Fruit fly (Drosophila melanogaster) whole organism, prepupa: Measurements from ENCODE around the gene Cul3.
A peak's percentile ranks its signal among the peaks of the same experiment; 100 is the strongest.

Source experiments
- CG10631 ChIP-seq: fragments of 200-800 bp; sonication (Bioruptor generic); optimal IDR thresholded peaks from 2 replicates; lab custom pipeline; 2016; ENCODE audit warnings: missing biosample characterization, missing genetic modification characterization
- CG10669 ChIP-seq: fragments of 200-800 bp; sonication (Bioruptor generic); optimal IDR thresholded peaks from 3 replicates; lab custom pipeline; 2018; ENCODE audit warnings: missing biosample characterization, mild to moderate bottlenecking, missing genetic modification characterization, moderate library complexity
- CG11294 ChIP-seq: fragments of 200-800 bp; sonication (Bioruptor generic); IDR thresholded peaks from 2 replicates; pipeline ENCODE4 v1.3.6; 2022; ENCODE audit warnings: missing biosample characterization, missing genetic modification characterization
- CG11762 ChIP-seq: fragments of 200-800 bp; sonication (Bioruptor generic); optimal IDR thresholded peaks from 3 replicates; lab custom pipeline; 2016; ENCODE audit warnings: missing biosample characterization, missing genetic modification characterization; ENCODE audit not compliant: insufficient read depth
- CG11902 ChIP-seq: fragments of 200-800 bp; sonication (Bioruptor generic); optimal IDR thresholded peaks from 3 replicates; lab custom pipeline; 2016; ENCODE audit warnings: missing biosample characterization, missing genetic modification characterization
- CG15336 ChIP-seq: fragments of 200-800 bp; sonication (Bioruptor generic); IDR thresholded peaks from 2 replicates; pipeline ENCODE4 v1.3.6; 2022; ENCODE audit warnings: missing biosample characterization, missing genetic modification characterization
- CG1621 ChIP-seq: fragments of 200-800 bp; sonication (Bioruptor generic); optimal IDR thresholded peaks from 3 replicates; lab custom pipeline; 2018; ENCODE audit warnings: missing biosample characterization, mild to moderate bottlenecking, missing genetic modification characterization
- CG3032 ChIP-seq: fragments of 200-800 bp; optimal IDR thresholded peaks from 2 replicates; lab custom pipeline; 2019; ENCODE audit warnings: missing biosample characterization, mild to moderate bottlenecking, missing genetic modification characterization, moderate library complexity
- CG32006 ChIP-seq: fragments of 200-800 bp; sonication (Bioruptor generic); optimal IDR thresholded peaks from 3 replicates; lab custom pipeline; 2017; ENCODE audit warnings: missing biosample characterization, mild to moderate bottlenecking, missing genetic modification characterization
- CG4318 ChIP-seq: fragments of 200-800 bp; sonication (Bioruptor generic); optimal IDR thresholded peaks from 3 replicates; lab custom pipeline; 2017; ENCODE audit warnings: missing biosample characterization, mild to moderate bottlenecking, missing genetic modification characterization
- CG6163 ChIP-seq: fragments of 200-800 bp; sonication (Bioruptor generic); IDR thresholded peaks from 3 replicates; pipeline ENCODE4 v1.3.6; 2022; ENCODE audit warnings: missing biosample characterization, missing genetic modification characterization
- CG6276 ChIP-seq: fragments of 200-800 bp; sonication (Bioruptor generic); optimal IDR thresholded peaks from 2 replicates; lab custom pipeline; 2017; ENCODE audit warnings: missing biosample characterization, mild to moderate bottlenecking, missing genetic modification characterization
- CG6808 ChIP-seq: fragments of 200-800 bp; sonication (Bioruptor generic); optimal IDR thresholded peaks from 3 replicates; lab custom pipeline; 2017; ENCODE audit warnings: missing biosample characterization, missing genetic modification characterization, mild to moderate bottlenecking, moderate library complexity, missing genetic modification reagents
- CG6854 ChIP-seq: fragments of 200-800 bp; sonication (Bioruptor generic); optimal IDR thresholded peaks from 2 replicates; lab custom pipeline; 2017; ENCODE audit warnings: missing biosample characterization, mild to moderate bottlenecking, missing genetic modification characterization
- CG7368 ChIP-seq: fragments of 200-800 bp; sonication (Bioruptor generic); optimal IDR thresholded peaks from 3 replicates; lab custom pipeline; 2016; ENCODE audit warnings: missing biosample characterization, missing genetic modification characterization
- CG8119 ChIP-seq: fragments of 200-800 bp; sonication (Bioruptor generic); IDR thresholded peaks from 3 replicates; pipeline ENCODE4 v1.3.6; 2022; ENCODE audit warnings: missing biosample characterization, missing genetic modification characterization
- CG8632 ChIP-seq: fragments of 200-800 bp; sonication (Bioruptor generic); optimal IDR thresholded peaks from 3 replicates; lab custom pipeline; 2016; ENCODE audit warnings: missing biosample characterization, missing genetic modification characterization
- Eip75B ChIP-seq: fragments of 200-800 bp; sonication (Bioruptor generic); optimal IDR thresholded peaks from 3 replicates; lab custom pipeline; 2016; ENCODE audit warnings: missing biosample characterization, missing genetic modification characterization
- Eip78C ChIP-seq: fragments of 200-800 bp; sonication (Bioruptor generic); peaks from one replicate; lab custom pipeline; 2016; ENCODE audit warnings: missing biosample characterization, missing genetic modification characterization
- Eip93F ChIP-seq: fragments of 200-800 bp; sonication (Bioruptor generic); optimal IDR thresholded peaks from 2 replicates; lab custom pipeline; 2016; ENCODE audit warnings: missing biosample characterization, mild to moderate bottlenecking, missing genetic modification characterization
- Ets96B ChIP-seq: fragments of 200-800 bp; optimal IDR thresholded peaks from 2 replicates; lab custom pipeline; 2019; ENCODE audit warnings: missing biosample characterization, mild to moderate bottlenecking, missing genetic modification characterization, moderate library complexity
- Hr38 ChIP-seq: sonication (Bioruptor generic); optimal IDR thresholded peaks from 2 replicates; lab custom pipeline; 2016; ENCODE audit warnings: missing biosample characterization, missing genetic modification characterization
- Hr39 ChIP-seq: fragments of 200-800 bp; sonication (Bioruptor generic); optimal IDR thresholded peaks from 2 replicates; lab custom pipeline; 2016; ENCODE audit warnings: missing biosample characterization, missing genetic modification characterization
- Hr4 ChIP-seq: fragments of 200-800 bp; sonication (Bioruptor generic); optimal IDR thresholded peaks from 3 replicates; lab custom pipeline; 2016; ENCODE audit warnings: missing biosample characterization, missing genetic modification characterization
- Lpt ChIP-seq: fragments of 200-800 bp; sonication (Bioruptor generic); optimal IDR thresholded peaks from 3 replicates; lab custom pipeline; 2016; ENCODE audit warnings: missing biosample characterization, missing genetic modification characterization
- OdsH ChIP-seq: fragments of 200-800 bp; sonication (Bioruptor generic); optimal IDR thresholded peaks from 3 replicates; lab custom pipeline; 2016; ENCODE audit warnings: missing biosample characterization, missing genetic modification characterization
- Smox ChIP-seq: fragments of 200-800 bp; sonication (Bioruptor generic); optimal IDR thresholded peaks from 3 replicates; lab custom pipeline; 2016; ENCODE audit warnings: missing biosample characterization, missing genetic modification characterization
- Sox102F ChIP-seq: fragments of 200-800 bp; sonication (Bioruptor generic); optimal IDR thresholded peaks from 2 replicates; lab custom pipeline; 2016; ENCODE audit warnings: missing biosample characterization, mild to moderate bottlenecking, missing genetic modification characterization
- Sox14 ChIP-seq: fragments of 200-800 bp; sonication (Bioruptor generic); optimal IDR thresholded peaks from 3 replicates; lab custom pipeline; 2016; ENCODE audit warnings: missing biosample characterization, missing genetic modification characterization
- Sox15 ChIP-seq: fragments of 200-800 bp; sonication (Bioruptor generic); optimal IDR thresholded peaks from 3 replicates; lab custom pipeline; 2016; ENCODE audit warnings: missing biosample characterization, missing genetic modification characterization
- achi ChIP-seq: fragments of 200-800 bp; sonication (Bioruptor generic); optimal IDR thresholded peaks from 3 replicates; lab custom pipeline; 2016; ENCODE audit warnings: missing biosample characterization, missing genetic modification characterization
- acj6 ChIP-seq: fragments of 200-800 bp; sonication (Bioruptor generic); optimal IDR thresholded peaks from 3 replicates; lab custom pipeline; 2016; ENCODE audit warnings: missing biosample characterization, missing genetic modification characterization
- cyc ChIP-seq: fragments of 200-800 bp; sonication (Bioruptor generic); optimal IDR thresholded peaks from 3 replicates; lab custom pipeline; 2016; ENCODE audit warnings: missing biosample characterization, missing genetic modification characterization
- dac ChIP-seq: fragments of 200-800 bp; sonication (Bioruptor generic); optimal IDR thresholded peaks from 2 replicates; lab custom pipeline; 2017; ENCODE audit warnings: missing biosample characterization, mild to moderate bottlenecking, missing genetic modification characterization
- dsx ChIP-seq: fragments of 200-800 bp; optimal IDR thresholded peaks from 3 replicates; lab custom pipeline; 2019; ENCODE audit warnings: missing biosample characterization, mild to moderate bottlenecking, missing genetic modification characterization, moderate library complexity; ENCODE audit not compliant: poor library complexity, severe bottlenecking
- eg ChIP-seq: fragments of 200-800 bp; sonication (Bioruptor generic); IDR thresholded peaks from 3 replicates; pipeline ENCODE4 v1.3.6; 2022; ENCODE audit warnings: missing biosample characterization, missing genetic modification characterization
- esn ChIP-seq: fragments of 200-800 bp; sonication (Bioruptor generic); optimal IDR thresholded peaks from 2 replicates; lab custom pipeline; 2016; ENCODE audit warnings: missing biosample characterization, mild to moderate bottlenecking, missing genetic modification characterization, moderate library complexity
- fd59A ChIP-seq: fragments of 200-800 bp; sonication (Bioruptor generic); optimal IDR thresholded peaks from 2 replicates; lab custom pipeline; 2017; ENCODE audit warnings: missing biosample characterization, mild to moderate bottlenecking, missing genetic modification characterization, missing genetic modification reagents
- fkh ChIP-seq: fragments of 200-800 bp; sonication (Bioruptor generic); optimal IDR thresholded peaks from 3 replicates; lab custom pipeline; 2017; ENCODE audit warnings: missing biosample characterization, mild to moderate bottlenecking, missing genetic modification characterization, moderate library complexity
- lz ChIP-seq: fragments of 200-800 bp; sonication (Bioruptor generic); optimal IDR thresholded peaks from 3 replicates; lab custom pipeline; 2016; ENCODE audit warnings: missing biosample characterization, missing genetic modification characterization

Gene Cul3

DNA sequence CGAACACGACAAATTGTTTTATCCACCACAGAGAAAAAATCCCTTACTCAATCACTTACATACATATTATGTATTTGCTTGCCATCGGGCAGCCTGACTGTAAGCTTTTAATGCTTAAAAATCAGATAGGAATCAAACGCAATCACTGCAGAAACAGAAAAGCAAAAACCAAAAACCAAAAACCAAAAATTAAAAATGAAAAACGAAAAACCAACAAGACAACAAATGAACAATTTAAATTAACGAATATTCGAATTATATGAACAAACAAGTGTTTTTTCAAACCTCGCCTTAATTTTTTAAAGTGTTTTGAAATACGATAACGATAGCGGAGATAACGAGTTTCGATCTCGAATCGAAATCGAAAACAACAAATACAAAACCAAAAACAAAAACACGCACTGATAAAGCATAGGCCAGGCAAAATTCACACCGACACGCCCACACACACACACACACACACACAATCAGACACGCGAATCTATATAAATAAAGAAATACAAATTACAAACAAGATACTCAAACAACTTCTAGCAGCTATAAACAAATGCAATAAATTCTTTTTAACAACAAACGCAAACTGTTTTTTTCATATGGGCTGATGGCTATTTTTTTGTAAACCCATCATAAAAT is 17.5 kb downstream of the Cul3 start (continued):
- peak; percentile 64; the same call in 2 of the 3 replicates for TF ChIP-seq CG6163 (GFP tag; lab: Robert Waterston, UW)
- TF ChIP-seq Eip78C (GFP tag; lab: Kevin White, UChicago), result peak; percentile 83
- TF ChIP-seq CG8119 (GFP tag; lab: Robert Waterston, UW), result peak; percentile 63
- peak; percentile 14 for TF ChIP-seq fkh (GFP tag; lab: Kevin White, UChicago)
- TF ChIP-seq Hr39, result no peak
- TF ChIP-seq Hr38, result no peak
- no peak for TF ChIP-seq CG6854
- peak; percentile 20 for TF ChIP-seq dsx (GFP tag; lab: Kevin White, UChicago)
- no peak for TF ChIP-seq CG4318 (GFP tag; lab: Kevin White, UChicago)
- no peak for TF ChIP-seq CG11902 (GFP tag; lab: Kevin White, UChicago)
- TF ChIP-seq dac (GFP tag; lab: Kevin White, UChicago), result no peak
- peak; percentile 64 for TF ChIP-seq esn (GFP tag; lab: Kevin White, UChicago)
- no peak for TF ChIP-seq CG6276
- TF ChIP-seq Lpt (GFP tag; lab: Kevin White, UChicago), result peak; percentile 13
- peak; percentile 57 for TF ChIP-seq CG10669 (GFP tag; lab: Kevin White, UChicago)
- TF ChIP-seq Eip93F (GFP tag; lab: Kevin White, UChicago), result no peak
- TF ChIP-seq CG7368, result no peak
- peak; percentile 60 for TF ChIP-seq CG32006 (GFP tag; lab: Kevin White, UChicago)
- TF ChIP-seq CG11762 (GFP tag; lab: Kevin White, UChicago), result peak; percentile 24

DNA sequence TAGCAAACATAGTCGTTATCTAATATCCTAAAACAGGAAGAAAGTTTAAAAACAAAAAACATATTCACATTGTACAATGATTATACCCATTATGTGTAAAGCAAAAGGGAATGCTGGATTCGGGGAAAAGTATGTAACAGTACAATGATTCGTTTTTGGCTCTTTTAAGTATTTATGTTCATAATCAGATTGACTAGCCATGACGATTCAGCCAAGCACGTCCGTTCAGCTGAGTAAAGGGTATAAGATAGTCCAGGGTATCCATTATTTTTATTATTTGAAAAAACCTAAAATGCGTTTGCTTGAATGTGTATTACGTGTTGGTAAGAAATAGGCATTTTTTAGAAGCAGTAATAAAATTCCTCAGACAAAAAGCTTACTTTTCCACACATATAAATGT is 22.1 kb downstream of the Cul3 start:
- TF ChIP-seq Eip78C (GFP tag; lab: Kevin White, UChicago), result peak; percentile 36
- TF ChIP-seq fkh (GFP tag; lab: Kevin White, UChicago), result no peak
- TF ChIP-seq, all 60 proteins: peak for 1

DNA sequence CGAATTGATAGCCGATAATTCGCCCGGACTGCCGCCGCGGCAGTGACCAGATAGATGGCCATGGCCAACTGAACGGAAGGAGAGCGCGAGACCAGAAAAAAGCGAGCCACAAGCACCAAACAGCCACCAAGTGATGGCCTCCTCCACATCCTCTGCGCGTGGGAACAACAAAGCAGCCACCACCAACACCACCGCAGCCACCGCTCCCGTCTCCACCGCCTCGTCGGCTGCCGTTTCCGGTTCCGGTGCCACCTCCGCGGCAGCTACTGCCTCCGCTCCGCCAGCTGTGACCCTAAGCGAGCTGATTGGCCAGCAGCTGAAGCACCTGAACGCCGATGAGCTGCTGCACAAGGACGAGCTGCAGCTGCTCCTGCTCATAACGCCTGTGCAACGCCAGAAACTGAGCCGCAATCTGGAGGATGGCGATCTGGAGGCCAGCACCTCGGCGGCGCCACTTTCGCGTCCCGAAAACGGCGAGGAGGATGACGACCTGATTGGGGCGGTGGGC is 22.8 kb downstream of the Cul3 start:
- TF ChIP-seq CG1621 (tag; lab: Kevin White, UChicago) (no peak), CG3032 (no peak), CG32006 (GFP tag; lab: Kevin White, UChicago) (no peak), fd59A (GFP tag; lab: Kevin White, UChicago) (no peak), fkh (GFP tag; lab: Kevin White, UChicago) (no peak), Sox14 (GFP tag; lab: Kevin White, UChicago) (no peak), CG8119 (GFP tag; lab: Robert Waterston, UW) (no peak), Smox (GFP tag; lab: Kevin White, UChicago) (no peak), Sox102F (no peak), Eip75B (GFP tag; lab: Kevin White, UChicago) (no peak), dsx (GFP tag; lab: Kevin White, UChicago) (no peak), OdsH (GFP tag; lab: Kevin White, UChicago) (no peak), Lpt (GFP tag; lab: Kevin White, UChicago) (no peak), acj6 (no peak), Ets96B (tag; lab: Kevin White, UChicago) (no peak), CG6854 (no peak)

DNA sequence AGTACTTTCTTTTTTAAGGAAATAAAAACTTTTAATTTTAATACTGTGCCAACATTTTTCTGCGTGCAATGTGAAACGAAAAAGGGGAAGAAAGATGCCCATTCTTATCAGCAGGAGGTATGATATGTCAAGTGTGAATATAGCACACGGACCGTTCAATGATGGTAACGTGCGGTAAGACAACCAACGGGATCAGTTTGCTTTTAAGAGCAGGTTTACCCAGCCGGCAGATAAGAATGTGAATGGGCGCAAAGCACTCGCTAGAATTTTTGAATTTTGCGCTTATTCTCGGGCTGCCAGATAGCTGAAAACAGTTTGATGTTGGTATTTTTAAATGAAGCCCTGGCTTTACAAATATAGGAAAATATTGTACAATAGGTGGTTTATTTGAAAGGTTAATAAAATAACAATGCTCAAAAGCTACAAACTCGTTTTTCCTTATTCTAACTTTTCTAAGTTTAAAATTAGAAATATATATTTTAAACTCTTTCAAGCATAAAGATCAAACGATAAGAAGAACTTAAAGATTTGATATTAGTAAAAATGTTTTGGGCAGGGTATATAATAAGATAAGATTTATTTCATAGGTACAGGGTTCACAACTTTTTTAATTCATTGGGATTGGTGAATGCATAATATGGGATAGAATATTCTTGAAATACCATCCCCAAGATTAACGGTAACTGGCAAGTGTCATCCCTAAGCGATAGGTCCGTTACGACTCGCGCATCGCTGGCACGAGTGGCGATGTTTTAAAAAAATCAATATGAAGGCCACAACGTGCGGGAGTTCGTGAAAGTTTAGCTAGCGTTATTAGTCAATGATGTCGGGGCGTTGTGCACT is 23.4 kb downstream of the Cul3 start, which contains the start of gene dao:
Gene dao, plus strand, starts transcription at position 717 of the 843 bp plus-strand sequence.
- TF ChIP-seq CG10669 (GFP tag; lab: Kevin White, UChicago) (no peak), CG6276 (no peak), CG11902 (GFP tag; lab: Kevin White, UChicago) (peak; percentile 3), CG3032 (no peak), CG8632 (GFP tag; lab: Kevin White, UChicago) (no peak), dac (GFP tag; lab: Kevin White, UChicago) (no peak), Ets96B (tag; lab: Kevin White, UChicago) (no peak), CG10631 (peak; percentile 40), CG15336 (GFP tag; lab: Robert Waterston, UW) (no peak), CG4318 (GFP tag; lab: Kevin White, UChicago) (no peak), Hr39 (peak; percentile 35), CG11294 (GFP tag; lab: Robert Waterston, UW) (no peak), Sox15 (GFP tag; lab: Kevin White, UChicago) (no peak), esn (GFP tag; lab: Kevin White, UChicago) (peak; percentile 7), Eip75B (GFP tag; lab: Kevin White, UChicago) (no peak), CG6163 (GFP tag; lab: Robert Waterston, UW) (no peak), CG1621 (tag; lab: Kevin White, UChicago) (no peak), achi (no peak), Hr4 (GFP tag; lab: Kevin White, UChicago) (peak; percentile 26), CG11762 (GFP tag; lab: Kevin White, UChicago) (no peak), lz (peak; percentile 15), Sox102F (no peak), eg (GFP tag; lab: Robert Waterston, UW) (0 out of 3 replicates have a peak, but pooled peaks have one; percentile 20), CG6808 (GFP tag; lab: Kevin White, UChicago) (no peak), cyc (GFP tag; lab: Kevin White, UChicago) (peak; percentile 18)
